Fruit fly (Drosophila melanogaster) Kc167 (cell line): Measurements from ENCODE around the gene CG42489.

Experiments
- Myc ChIP-seq: fragments of >200 bp; optimal IDR thresholded peaks from 2 replicates; lab custom pipeline; 2017; ENCODE audit warnings: missing external identifiers
- Sin3A ChIP-seq: fragments of >200 bp; optimal IDR thresholded peaks from 2 replicates; lab custom pipeline; 2018; ENCODE audit warnings: missing external identifiers
- h ChIP-seq: fragments of >200 bp; optimal IDR thresholded peaks from 3 replicates; lab custom pipeline; 2018; ENCODE audit warnings: missing external identifiers
- psq ChIP-seq: fragments of >200 bp; optimal IDR thresholded peaks from 2 replicates; lab custom pipeline; 2017; ENCODE audit warnings: missing external identifiers
- ttk ChIP-seq: sonication (Bioruptor generic); optimal IDR thresholded peaks from 2 replicates; lab custom pipeline; 2017; ENCODE audit warnings: missing external identifiers

- TF ChIP-seq Sin3A (lab: Kevin White, UChicago) (no peak), psq (lab: Kevin White, UChicago) (no peak), h (lab: Kevin White, UChicago) (no peak), ttk (lab: Kevin White, UChicago) (no peak), Myc (lab: Kevin White, UChicago) (no peak)
Observed at dm6 chr3R:8638629-8639028, 15.9 kb downstream of the CG42489 start.
